Fruit fly (Drosophila melanogaster): ENCODE results near the gene Dus4.

The Dus4 gene

dm6 chr2L:19096361-19096760 is 33.3 kb downstream of the Dus4 start (continued):
- TF ChIP-seq CG10959 (GFP tag; IDR thresholded peaks at IDR 0.05), result no peak
- TF ChIP-seq sens (GFP tag), result peak; percentile 80
- peak; percentile 7 for TF ChIP-seq cg (GFP tag; optimal IDR thresholded peaks at IDR 0.05)
- no peak for TF ChIP-seq fd64A (GFP tag; optimal IDR thresholded peaks at IDR 0.05)
- TF ChIP-seq CG17568 (GFP tag; optimal IDR thresholded peaks at IDR 0.05), result no peak
- no peak for TF ChIP-seq CG14965 (GFP tag; optimal IDR thresholded peaks at IDR 0.05; ENCODE audit: borderline replicate concordance)
- TF ChIP-seq vnd (GFP tag; IDR thresholded peaks at IDR 0.05; ENCODE audit: partially characterized antibody), result peak; percentile 82
- TF ChIP-seq jigr1 (GFP tag; IDR thresholded peaks at IDR 0.05), result no peak
- TF ChIP-seq BtbVII (GFP tag; optimal IDR thresholded peaks at IDR 0.05), result no peak
- no peak for TF ChIP-seq sob (GFP tag; IDR thresholded peaks at IDR 0.05)
- TF ChIP-seq CG34224 (GFP tag; IDR thresholded peaks at IDR 0.05; ENCODE audit: partially characterized antibody), result no peak
- TF ChIP-seq tup (GFP tag; optimal IDR thresholded peaks at IDR 0.05), result no peak
- no peak for TF ChIP-seq CG10543 (GFP tag; optimal IDR thresholded peaks at IDR 0.05)
- 0 out of 3 replicates have a peak, but pooled peaks have one; percentile 11 for TF ChIP-seq CG34422 (GFP tag; IDR thresholded peaks at IDR 0.05)
- TF ChIP-seq CG3995 (GFP tag; optimal IDR thresholded peaks at IDR 0.05), result no peak
- TF ChIP-seq CG1024 (GFP tag; IDR thresholded peaks at IDR 0.05), result no peak
- TF ChIP-seq ftz-f1 (GFP tag; optimal IDR thresholded peaks at IDR 0.05), result no peak
- no peak for TF ChIP-seq phol (tag; optimal IDR thresholded peaks at IDR 0.05)
- no peak for TF ChIP-seq CG12299 (tag; optimal IDR thresholded peaks at IDR 0.05)
- no peak for TF ChIP-seq Antp (GFP tag; optimal IDR thresholded peaks at IDR 0.05)
- TF ChIP-seq Vsx1 (GFP tag; optimal IDR thresholded peaks at IDR 0.05), result peak; percentile 96
- no peak for TF ChIP-seq CG11504 (tag; optimal IDR thresholded peaks at IDR 0.05)
- no peak for TF ChIP-seq hbn (GFP tag; IDR thresholded peaks at IDR 0.05; ENCODE audit: partially characterized antibody)
- TF ChIP-seq Asciz (GFP tag; optimal IDR thresholded peaks at IDR 0.05), result no peak
- TF ChIP-seq kni (GFP tag; optimal IDR thresholded peaks at IDR 0.05), result peak; percentile 19
- no peak for TF ChIP-seq zfh1 (GFP tag; IDR thresholded peaks at IDR 0.05)
- TF ChIP-seq CG10654 (GFP tag; optimal IDR thresholded peaks at IDR 0.05), result no peak
- TF ChIP-seq TFAM (GFP tag; optimal IDR thresholded peaks at IDR 0.05), result no peak
- no peak for TF ChIP-seq ash1 (GFP tag; optimal IDR thresholded peaks at IDR 0.05)
- TF ChIP-seq sqz (GFP tag; optimal IDR thresholded peaks at IDR 0.05), result no peak
- no peak for TF ChIP-seq disco-r (GFP tag; optimal IDR thresholded peaks at IDR 0.05)

- TF ChIP-seq CG12299 (tag; optimal IDR thresholded peaks at IDR 0.05), result no peak
- no peak for TF ChIP-seq odd (GFP tag; optimal IDR thresholded peaks at IDR 0.05)
- peak; percentile 74 for TF ChIP-seq grn (GFP tag; optimal IDR thresholded peaks at IDR 0.05)
- TF ChIP-seq sug (tag; optimal IDR thresholded peaks at IDR 0.05), result peak; percentile 49
- no peak for TF ChIP-seq CG31224 (GFP tag; IDR thresholded peaks at IDR 0.05)
- no peak for TF ChIP-seq ATbp (GFP tag; optimal IDR thresholded peaks at IDR 0.05)
- no peak for TF ChIP-seq kni (GFP tag; optimal IDR thresholded peaks at IDR 0.05)
- no peak for TF ChIP-seq sd (tag; optimal IDR thresholded peaks at IDR 0.05)
- TF ChIP-seq CG1529 (GFP tag; optimal IDR thresholded peaks at IDR 0.05), result no peak
- no peak for TF ChIP-seq Sox102F (GFP tag; optimal IDR thresholded peaks at IDR 0.05)
- peak; percentile 71 for TF ChIP-seq CG34376 (GFP tag; optimal IDR thresholded peaks at IDR 0.05)
- TF ChIP-seq Nf-YC (tag; optimal IDR thresholded peaks at IDR 0.05), result peak; percentile 3
- TF ChIP-seq HLH4C (GFP tag; IDR thresholded peaks at IDR 0.05; ENCODE audit: partially characterized antibody), result no peak
- TF ChIP-seq CG17361 (GFP tag; IDR thresholded peaks at IDR 0.05), result no peak
- no peak for TF ChIP-seq pros (GFP tag; optimal IDR thresholded peaks at IDR 0.05)
- TF ChIP-seq CG10543 (GFP tag; optimal IDR thresholded peaks at IDR 0.05), result no peak
- no peak for TF ChIP-seq BEAF-32 (GFP tag; optimal IDR thresholded peaks at IDR 0.05)
- TF ChIP-seq CG15011 (GFP tag; optimal IDR thresholded peaks at IDR 0.05), result no peak
- no peak for TF ChIP-seq HLH54F (GFP tag; optimal IDR thresholded peaks at IDR 0.05)
- no peak for TF ChIP-seq Dad (GFP tag; optimal IDR thresholded peaks at IDR 0.05)
- TF ChIP-seq Mrtf (GFP tag; IDR thresholded peaks at IDR 0.05), result no peak
- TF ChIP-seq CG2889 (GFP tag; IDR thresholded peaks at IDR 0.05), result no peak
- no peak for TF ChIP-seq CG33213 (GFP tag; optimal IDR thresholded peaks at IDR 0.05)
- no peak for TF ChIP-seq tin (GFP tag; optimal IDR thresholded peaks at IDR 0.05)
Measured at dm6 chr2L:19097374-19097773, 34.3 kb downstream of the Dus4 start.

Data from whole organism, embryonic.